Fruit fly (Drosophila melanogaster) whole organism, pupa: ENCODE measurements around the gene Mvd.

Experiments
- CG10348 ChIP-seq: fragments of 200-800 bp; sonication (Bioruptor generic); IDR thresholded peaks from 2 replicates; pipeline ENCODE4 v1.3.6; 2022; ENCODE audit warnings: missing biosample characterization, missing genetic modification characterization
- CG12605 ChIP-seq: fragments of 200-800 bp; sonication (Bioruptor generic); IDR thresholded peaks from 2 replicates; pipeline ENCODE4 v1.3.6; 2022; ENCODE audit warnings: missing biosample characterization, missing genetic modification characterization
- CG13204 ChIP-seq: fragments of 200-800 bp; sonication (Bioruptor generic); optimal IDR thresholded peaks from 2 replicates; lab custom pipeline; 2018; ENCODE audit warnings: missing biosample characterization, mild to moderate bottlenecking, missing genetic modification characterization, moderate library complexity
- CG14655 ChIP-seq: fragments of 200-800 bp; sonication (Bioruptor generic); optimal IDR thresholded peaks from 3 replicates; lab custom pipeline; 2017; ENCODE audit warnings: mild to moderate bottlenecking, missing biosample characterization, missing genetic modification reagents, missing genetic modification characterization
- CG15710 ChIP-seq: fragments of 200-800 bp; sonication (Bioruptor generic); optimal IDR thresholded peaks from 2 replicates; lab custom pipeline; 2018; ENCODE audit warnings: missing biosample characterization, mild to moderate bottlenecking, missing genetic modification characterization, moderate library complexity
- CG17806 ChIP-seq: fragments of 200-800 bp; sonication (Bioruptor generic); optimal IDR thresholded peaks from 2 replicates; lab custom pipeline; 2018; ENCODE audit warnings: missing biosample characterization, mild to moderate bottlenecking, missing genetic modification characterization, moderate library complexity
- CG32121 ChIP-seq: fragments of 200-800 bp; sonication (Bioruptor generic); IDR thresholded peaks from 2 replicates; pipeline ENCODE4 v1.3.6; 2022; ENCODE audit warnings: missing biosample characterization, missing genetic modification characterization
- CG34367 ChIP-seq: fragments of 200-800 bp; sonication (Bioruptor generic); optimal IDR thresholded peaks from 2 replicates; lab custom pipeline; 2018; ENCODE audit warnings: missing biosample characterization, mild to moderate bottlenecking, missing genetic modification characterization
- CG4496 ChIP-seq: fragments of 200-800 bp; sonication (Bioruptor generic); IDR thresholded peaks from 3 replicates; pipeline ENCODE4 v1.3.6; 2022; ENCODE audit warnings: missing biosample characterization, missing genetic modification characterization
- CG8159 ChIP-seq: fragments of 200-800 bp; sonication (Bioruptor generic); optimal IDR thresholded peaks from 3 replicates; lab custom pipeline; 2018; ENCODE audit warnings: missing biosample characterization, mild to moderate bottlenecking, missing genetic modification characterization, moderate library complexity
- CG8301 ChIP-seq: fragments of 200-800 bp; sonication (Bioruptor generic); optimal IDR thresholded peaks from 2 replicates; lab custom pipeline; 2018; ENCODE audit warnings: missing biosample characterization, mild to moderate bottlenecking, missing genetic modification characterization
- CG9948 ChIP-seq: fragments of 200-800 bp; sonication (Bioruptor generic); optimal IDR thresholded peaks from 2 replicates; lab custom pipeline; 2018; ENCODE audit warnings: missing biosample characterization, mild to moderate bottlenecking, missing genetic modification characterization, moderate library complexity
- D1 ChIP-seq: fragments of 200-800 bp; sonication (Bioruptor generic); optimal IDR thresholded peaks from 2 replicates; lab custom pipeline; 2018; ENCODE audit warnings: missing biosample characterization, mild to moderate bottlenecking, missing genetic modification characterization, moderate library complexity
- EcR ChIP-seq: fragments of 200-800 bp; sonication (Bioruptor generic); optimal IDR thresholded peaks from 3 replicates; lab custom pipeline; 2019; ENCODE audit warnings: missing biosample characterization, missing genetic modification characterization, mild to moderate bottlenecking, moderate library complexity, missing genetic modification reagents
- Ets98B ChIP-seq: fragments of 200-800 bp; sonication (Bioruptor generic); IDR thresholded peaks from 2 replicates; pipeline ENCODE4 v1.3.6; 2022; ENCODE audit warnings: missing biosample characterization, missing genetic modification characterization
- Pif1A ChIP-seq: fragments of 200-800 bp; sonication (Bioruptor generic); optimal IDR thresholded peaks from 3 replicates; lab custom pipeline; 2016; ENCODE audit warnings: missing biosample characterization, missing genetic modification characterization
- Pif1B ChIP-seq: fragments of 200-800 bp; sonication (Bioruptor generic); optimal IDR thresholded peaks from 3 replicates; lab custom pipeline; 2016; ENCODE audit warnings: missing biosample characterization, missing genetic modification characterization
- Snoo ChIP-seq: fragments of 200-800 bp; sonication (Bioruptor generic); optimal IDR thresholded peaks from 3 replicates; lab custom pipeline; 2017; ENCODE audit warnings: missing biosample characterization, mild to moderate bottlenecking, missing genetic modification characterization, inconsistent platforms
- gl ChIP-seq: fragments of 200-800 bp; sonication (Bioruptor generic); optimal IDR thresholded peaks from 2 replicates; lab custom pipeline; 2018; ENCODE audit warnings: missing biosample characterization, mild to moderate bottlenecking, missing genetic modification characterization
- rn ChIP-seq: fragments of 200-800 bp; sonication (Bioruptor generic); IDR thresholded peaks from 2 replicates; pipeline ENCODE4 v1.3.6; 2022; ENCODE audit warnings: missing biosample characterization, missing genetic modification characterization

The Mvd gene

DNA sequence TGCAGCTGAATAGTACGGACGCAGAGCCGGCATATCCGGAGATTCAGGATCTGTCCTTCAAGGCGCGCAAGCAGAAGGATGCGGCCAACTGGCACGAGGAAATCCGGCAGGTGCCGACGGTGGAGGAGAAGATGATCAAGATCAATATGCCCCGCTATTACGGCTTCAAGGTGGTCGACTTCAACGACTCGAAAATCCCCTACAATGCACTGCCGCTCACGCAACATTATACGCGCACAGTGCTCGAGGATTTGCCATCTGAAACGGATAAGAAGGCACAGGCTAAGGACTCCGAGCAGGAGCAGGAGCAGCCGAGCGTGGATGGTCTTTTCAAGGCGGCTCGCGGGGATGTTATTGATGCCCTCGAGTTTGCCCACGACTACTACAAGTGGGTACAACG lies 37.3 kb downstream of the Mvd start:
- TF ChIP-seq Pif1B (GFP tag; lab: Kevin White, UChicago) (no peak), Pif1A (no peak), rn (GFP tag; lab: Robert Waterston, UW) (no peak), Snoo (no peak), CG4496 (GFP tag; lab: Robert Waterston, UW) (no peak), D1 (no peak), CG14655 (GFP tag; lab: Kevin White, UChicago) (no peak)

- TF ChIP-seq Snoo = peak; percentile 55
- peak; percentile 79 for TF ChIP-seq gl
- TF ChIP-seq Pif1B (GFP tag; lab: Kevin White, UChicago) = no peak
- no peak for TF ChIP-seq CG14655 (GFP tag; lab: Kevin White, UChicago)
- TF ChIP-seq CG8159 (tag; lab: Kevin White, UChicago) = no peak
- peak; percentile 60 for TF ChIP-seq CG15710 (tag; lab: Kevin White, UChicago)
- TF ChIP-seq EcR = peak; percentile 35
- TF ChIP-seq Ets98B = peak; percentile 30; the same call in 1 of the 2 replicates
- TF ChIP-seq D1 = no peak
- TF ChIP-seq CG32121 (GFP tag; lab: Robert Waterston, UW) = peak; percentile 19; the same call in 1 of the 2 replicates
- TF ChIP-seq CG8301 = no peak
- peak; percentile 58 for TF ChIP-seq CG17806 (tag; lab: Kevin White, UChicago)
- TF ChIP-seq CG9948 (tag; lab: Kevin White, UChicago) = peak; percentile 35
- no peak for TF ChIP-seq CG13204 (GFP tag; lab: Kevin White, UChicago)
- peak; percentile 59; the same call in 2 of the 3 replicates for TF ChIP-seq CG4496 (GFP tag; lab: Robert Waterston, UW)
- TF ChIP-seq rn (GFP tag; lab: Robert Waterston, UW) = no peak
- TF ChIP-seq CG34367 (tag; lab: Kevin White, UChicago) = peak; percentile 59
- no peak for TF ChIP-seq CG10348 (GFP tag; lab: Robert Waterston, UW)
- TF ChIP-seq CG12605 = no peak; the same call in 1 of the 2 replicates
- no peak for TF ChIP-seq Pif1A
Measured at dm6 chrX:15788235-15789187, 39.5 kb downstream of the Mvd start, which contains the start of gene Rhp. Rhp (plus strand) TSS chrX:15788897.

- TF ChIP-seq CG32121 (GFP tag; lab: Robert Waterston, UW) (0 out of 2 replicates have a peak, but pooled peaks have one; percentile 15), CG12605 (0 out of 2 replicates have a peak, but pooled peaks have one; percentile 6), CG4496 (GFP tag; lab: Robert Waterston, UW) (peak; percentile 55; the same call in 2 of the 3 replicates), Ets98B (0 out of 2 replicates have a peak, but pooled peaks have one; percentile 14)
Measured at dm6 chrX:15795951-15796443, 47.0 kb downstream of the Mvd start, which contains the start of gene sordd1. sordd1 (minus strand) TSS chrX:15796028.

DNA sequence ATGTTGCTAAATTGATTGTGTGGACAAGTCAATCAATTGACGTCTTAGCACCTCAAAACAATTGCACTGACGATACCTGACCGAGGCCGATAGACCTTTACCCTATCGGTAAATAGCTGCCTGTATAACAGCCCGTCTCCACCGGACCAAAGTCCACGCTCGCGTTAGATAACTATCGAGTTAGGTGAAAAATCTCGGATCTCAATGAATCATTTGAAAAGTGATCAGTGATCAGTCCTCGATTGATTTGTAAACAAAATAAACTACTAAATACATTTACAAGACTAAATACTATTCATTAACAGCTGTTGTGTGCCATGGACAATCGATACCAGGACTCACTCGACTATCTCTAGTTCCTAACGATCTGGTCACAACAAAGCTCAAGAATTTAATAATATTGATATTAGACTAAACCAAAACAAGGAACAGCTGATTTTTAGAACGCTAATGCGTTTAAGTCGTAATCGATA lies 50.2 kb downstream of the Mvd start, which contains the start of the genes sordd2 and CG15602:
Gene sordd2 (minus strand): TSS at position 78 of the 473 bp plus-strand sequence.
Gene CG15602 (plus strand): TSS at position 342 of the 473 bp plus-strand sequence.
- peak; percentile 52; the same call in 2 of the 3 replicates for TF ChIP-seq CG4496 (GFP tag; lab: Robert Waterston, UW)
